Fruit fly (Drosophila melanogaster): ENCODE measurements around the gene CG31091.

- no peak for TF ChIP-seq bsh (GFP tag; optimal IDR thresholded peaks at IDR 0.05)
- TF ChIP-seq CG14014 (GFP tag; IDR thresholded peaks at IDR 0.05): no peak; the same call in 1 of the 2 replicates
- TF ChIP-seq nerfin-2 (GFP tag; IDR thresholded peaks at IDR 0.05; ENCODE audit: partially characterized antibody): no peak
- TF ChIP-seq so (GFP tag; IDR thresholded peaks at IDR 0.05): no peak
- no peak for TF ChIP-seq fd3F (GFP tag; optimal IDR thresholded peaks at IDR 0.05)
- TF ChIP-seq onecut (GFP tag; IDR thresholded peaks at IDR 0.05): no peak
- no peak for TF ChIP-seq C15 (GFP tag; IDR thresholded peaks at IDR 0.05)
- TF ChIP-seq sna (GFP tag; IDR thresholded peaks at IDR 0.05; ENCODE audit: partially characterized antibody): no peak
Observed at dm6 chr3R:25854825-25855224, 44.9 kb upstream of the CG31091 start.
